Fruit fly (Drosophila melanogaster) whole organism, pupa: ENCODE results near the gene arm.

ENCODE experiments used
- CG10348 ChIP-seq: fragments of 200-800 bp; sonication (Bioruptor generic); IDR thresholded peaks from 2 replicates; pipeline ENCODE4 v1.3.6; 2022; ENCODE audit warnings: missing biosample characterization, missing genetic modification characterization
- CG12605 ChIP-seq: fragments of 200-800 bp; sonication (Bioruptor generic); IDR thresholded peaks from 2 replicates; pipeline ENCODE4 v1.3.6; 2022; ENCODE audit warnings: missing biosample characterization, missing genetic modification characterization
- CG13204 ChIP-seq: fragments of 200-800 bp; sonication (Bioruptor generic); optimal IDR thresholded peaks from 2 replicates; lab custom pipeline; 2018; ENCODE audit warnings: missing biosample characterization, mild to moderate bottlenecking, missing genetic modification characterization, moderate library complexity
- CG14655 ChIP-seq: fragments of 200-800 bp; sonication (Bioruptor generic); optimal IDR thresholded peaks from 3 replicates; lab custom pipeline; 2017; ENCODE audit warnings: mild to moderate bottlenecking, missing biosample characterization, missing genetic modification reagents, missing genetic modification characterization
- CG15710 ChIP-seq: fragments of 200-800 bp; sonication (Bioruptor generic); optimal IDR thresholded peaks from 2 replicates; lab custom pipeline; 2018; ENCODE audit warnings: missing biosample characterization, mild to moderate bottlenecking, missing genetic modification characterization, moderate library complexity
- CG17806 ChIP-seq: fragments of 200-800 bp; sonication (Bioruptor generic); optimal IDR thresholded peaks from 2 replicates; lab custom pipeline; 2018; ENCODE audit warnings: missing biosample characterization, mild to moderate bottlenecking, missing genetic modification characterization, moderate library complexity
- CG32121 ChIP-seq: fragments of 200-800 bp; sonication (Bioruptor generic); IDR thresholded peaks from 2 replicates; pipeline ENCODE4 v1.3.6; 2022; ENCODE audit warnings: missing biosample characterization, missing genetic modification characterization
- CG34367 ChIP-seq: fragments of 200-800 bp; sonication (Bioruptor generic); optimal IDR thresholded peaks from 2 replicates; lab custom pipeline; 2018; ENCODE audit warnings: missing biosample characterization, mild to moderate bottlenecking, missing genetic modification characterization
- CG4496 ChIP-seq: fragments of 200-800 bp; sonication (Bioruptor generic); IDR thresholded peaks from 3 replicates; pipeline ENCODE4 v1.3.6; 2022; ENCODE audit warnings: missing biosample characterization, missing genetic modification characterization
- CG8159 ChIP-seq: fragments of 200-800 bp; sonication (Bioruptor generic); optimal IDR thresholded peaks from 3 replicates; lab custom pipeline; 2018; ENCODE audit warnings: missing biosample characterization, mild to moderate bottlenecking, missing genetic modification characterization, moderate library complexity
- CG8301 ChIP-seq: fragments of 200-800 bp; sonication (Bioruptor generic); optimal IDR thresholded peaks from 2 replicates; lab custom pipeline; 2018; ENCODE audit warnings: missing biosample characterization, mild to moderate bottlenecking, missing genetic modification characterization
- CG9948 ChIP-seq: fragments of 200-800 bp; sonication (Bioruptor generic); optimal IDR thresholded peaks from 2 replicates; lab custom pipeline; 2018; ENCODE audit warnings: missing biosample characterization, mild to moderate bottlenecking, missing genetic modification characterization, moderate library complexity
- D1 ChIP-seq: fragments of 200-800 bp; sonication (Bioruptor generic); optimal IDR thresholded peaks from 2 replicates; lab custom pipeline; 2018; ENCODE audit warnings: missing biosample characterization, mild to moderate bottlenecking, missing genetic modification characterization, moderate library complexity
- EcR ChIP-seq: fragments of 200-800 bp; sonication (Bioruptor generic); optimal IDR thresholded peaks from 3 replicates; lab custom pipeline; 2019; ENCODE audit warnings: missing biosample characterization, missing genetic modification characterization, mild to moderate bottlenecking, moderate library complexity, missing genetic modification reagents
- Ets98B ChIP-seq: fragments of 200-800 bp; sonication (Bioruptor generic); IDR thresholded peaks from 2 replicates; pipeline ENCODE4 v1.3.6; 2022; ENCODE audit warnings: missing biosample characterization, missing genetic modification characterization
- Pif1A ChIP-seq: fragments of 200-800 bp; sonication (Bioruptor generic); optimal IDR thresholded peaks from 3 replicates; lab custom pipeline; 2016; ENCODE audit warnings: missing biosample characterization, missing genetic modification characterization
- Pif1B ChIP-seq: fragments of 200-800 bp; sonication (Bioruptor generic); optimal IDR thresholded peaks from 3 replicates; lab custom pipeline; 2016; ENCODE audit warnings: missing biosample characterization, missing genetic modification characterization
- Snoo ChIP-seq: fragments of 200-800 bp; sonication (Bioruptor generic); optimal IDR thresholded peaks from 3 replicates; lab custom pipeline; 2017; ENCODE audit warnings: missing biosample characterization, mild to moderate bottlenecking, missing genetic modification characterization, inconsistent platforms
- fd96Ca ChIP-seq: fragments of 200-800 bp; sonication (Bioruptor generic); IDR thresholded peaks from 3 replicates; pipeline ENCODE4 v1.3.6; 2022; ENCODE audit warnings: missing biosample characterization, missing genetic modification characterization
- gl ChIP-seq: fragments of 200-800 bp; sonication (Bioruptor generic); optimal IDR thresholded peaks from 2 replicates; lab custom pipeline; 2018; ENCODE audit warnings: missing biosample characterization, mild to moderate bottlenecking, missing genetic modification characterization
- rn ChIP-seq: fragments of 200-800 bp; sonication (Bioruptor generic); IDR thresholded peaks from 2 replicates; pipeline ENCODE4 v1.3.6; 2022; ENCODE audit warnings: missing biosample characterization, missing genetic modification characterization

arm gene

dm6 chrX:1856605-1857004, 43.8 kb downstream of the arm start:
- TF ChIP-seq EcR: peak; percentile 14
- TF ChIP-seq gl (tag; lab: Kevin White, UChicago): no peak
- TF ChIP-seq D1 (tag; lab: Kevin White, UChicago): no peak
- no peak for TF ChIP-seq CG13204 (GFP tag; lab: Kevin White, UChicago)
- TF ChIP-seq CG8301 (tag; lab: Kevin White, UChicago): peak; percentile 27

dm6 chrX:1854873-1855272, 45.6 kb downstream of the arm start:
- no peak for TF ChIP-seq D1 (tag; lab: Kevin White, UChicago)
- no peak for TF ChIP-seq CG9948
- no peak for TF ChIP-seq Pif1A
- TF ChIP-seq CG32121: no peak
- no peak for TF ChIP-seq gl (tag; lab: Kevin White, UChicago)
- TF ChIP-seq Ets98B (GFP tag; lab: Robert Waterston, UW): no peak
- no peak for TF ChIP-seq fd96Ca (GFP tag; lab: Robert Waterston, UW)
- no peak for TF ChIP-seq CG10348 (GFP tag; lab: Robert Waterston, UW)
- TF ChIP-seq CG4496 (GFP tag; lab: Robert Waterston, UW): no peak
- TF ChIP-seq CG8159: no peak
- TF ChIP-seq CG34367 (tag; lab: Kevin White, UChicago): no peak
- TF ChIP-seq Pif1B (GFP tag; lab: Kevin White, UChicago): no peak
- TF ChIP-seq EcR: no peak
- TF ChIP-seq CG13204 (GFP tag; lab: Kevin White, UChicago): no peak
- TF ChIP-seq CG15710 (tag; lab: Kevin White, UChicago): no peak

- no peak for TF ChIP-seq CG9948
- no peak for TF ChIP-seq CG14655 (GFP tag; lab: Kevin White, UChicago)
- TF ChIP-seq Ets98B (GFP tag; lab: Robert Waterston, UW): no peak
- no peak for TF ChIP-seq fd96Ca (GFP tag; lab: Robert Waterston, UW)
- TF ChIP-seq D1 (tag; lab: Kevin White, UChicago): no peak
- TF ChIP-seq CG17806 (tag; lab: Kevin White, UChicago): no peak
- TF ChIP-seq Pif1B (GFP tag; lab: Kevin White, UChicago): no peak
- no peak for TF ChIP-seq CG13204 (GFP tag; lab: Kevin White, UChicago)
- TF ChIP-seq Snoo (tag; lab: Kevin White, UChicago): no peak
- no peak for TF ChIP-seq gl (tag; lab: Kevin White, UChicago)
- no peak for TF ChIP-seq CG32121
- no peak for TF ChIP-seq CG10348 (GFP tag; lab: Robert Waterston, UW)
- TF ChIP-seq CG8159: no peak
- TF ChIP-seq CG12605: no peak
Observed at dm6 chrX:1854070-1854469, 46.4 kb downstream of the arm start.

dm6 chrX:1849914-1850313, 50.5 kb downstream of the arm start:
- TF ChIP-seq CG17806 (tag; lab: Kevin White, UChicago) (no peak), CG9948 (no peak), CG8159 (no peak), EcR (no peak), gl (tag; lab: Kevin White, UChicago) (no peak), CG14655 (GFP tag; lab: Kevin White, UChicago) (peak; percentile 19), Pif1B (GFP tag; lab: Kevin White, UChicago) (no peak), CG10348 (GFP tag; lab: Robert Waterston, UW) (no peak), Snoo (tag; lab: Kevin White, UChicago) (no peak), CG32121 (0 out of 2 replicates have a peak, but pooled peaks have one; percentile 16), CG8301 (tag; lab: Kevin White, UChicago) (peak; percentile 1), Pif1A (peak; percentile 22)

dm6 chrX:1848624-1849198, 51.7 kb downstream of the arm start:
- TF ChIP-seq CG9948: no peak
- no peak for TF ChIP-seq D1 (tag; lab: Kevin White, UChicago)
- no peak for TF ChIP-seq Pif1A
- TF ChIP-seq rn: no peak
- no peak for TF ChIP-seq CG13204 (GFP tag; lab: Kevin White, UChicago)
- no peak for TF ChIP-seq CG17806 (tag; lab: Kevin White, UChicago)

dm6 chrX:1847735-1848134, 52.7 kb downstream of the arm start:
- TF ChIP-seq CG17806 (tag; lab: Kevin White, UChicago) (no peak), CG8159 (no peak), EcR (no peak), CG32121 (no peak), Pif1B (GFP tag; lab: Kevin White, UChicago) (no peak), CG15710 (tag; lab: Kevin White, UChicago) (no peak), CG12605 (no peak), D1 (tag; lab: Kevin White, UChicago) (no peak), Pif1A (no peak), CG9948 (no peak), CG4496 (GFP tag; lab: Robert Waterston, UW) (no peak), gl (tag; lab: Kevin White, UChicago) (no peak), fd96Ca (GFP tag; lab: Robert Waterston, UW) (no peak), Snoo (tag; lab: Kevin White, UChicago) (no peak)

dm6 chrX:1846386-1846785, 54.1 kb downstream of the arm start:
- no peak for TF ChIP-seq CG13204 (GFP tag; lab: Kevin White, UChicago)
- TF ChIP-seq rn: no peak
- TF ChIP-seq Pif1A: no peak
- peak; percentile 80 for TF ChIP-seq EcR
- TF ChIP-seq CG15710 (tag; lab: Kevin White, UChicago): no peak
- TF ChIP-seq gl (tag; lab: Kevin White, UChicago): no peak
- TF ChIP-seq Pif1B (GFP tag; lab: Kevin White, UChicago): no peak
- TF ChIP-seq, all 21 proteins: peak for 1
